Fruit fly (Drosophila melanogaster) whole organism, prepupa: ENCODE data around the gene CG11095.

Experiments used
- CG16779 ChIP-seq: fragments of 200-800 bp; sonication (Bioruptor generic); optimal IDR thresholded peaks from 3 replicates; lab custom pipeline; 2017; ENCODE audit warnings: missing biosample characterization, mild to moderate bottlenecking, missing genetic modification characterization
- CG6163 ChIP-seq: fragments of 200-800 bp; sonication (Bioruptor generic); IDR thresholded peaks from 3 replicates; pipeline ENCODE4 v1.3.6; 2022; ENCODE audit warnings: missing biosample characterization, missing genetic modification characterization
- CG6854 ChIP-seq: fragments of 200-800 bp; sonication (Bioruptor generic); optimal IDR thresholded peaks from 2 replicates; lab custom pipeline; 2017; ENCODE audit warnings: missing biosample characterization, mild to moderate bottlenecking, missing genetic modification characterization
- CG7368 ChIP-seq: fragments of 200-800 bp; sonication (Bioruptor generic); optimal IDR thresholded peaks from 3 replicates; lab custom pipeline; 2016; ENCODE audit warnings: missing biosample characterization, missing genetic modification characterization
- Gug ChIP-seq: fragments of 200-800 bp; sonication (Bioruptor generic); IDR thresholded peaks from 2 replicates; pipeline ENCODE4 v1.3.6; 2022; ENCODE audit warnings: missing biosample characterization, missing genetic modification characterization
- Hr38 ChIP-seq: sonication (Bioruptor generic); optimal IDR thresholded peaks from 2 replicates; lab custom pipeline; 2016; ENCODE audit warnings: missing biosample characterization, missing genetic modification characterization
- Lpt ChIP-seq: fragments of 200-800 bp; sonication (Bioruptor generic); optimal IDR thresholded peaks from 3 replicates; lab custom pipeline; 2016; ENCODE audit warnings: missing biosample characterization, missing genetic modification characterization
- Smox ChIP-seq: fragments of 200-800 bp; sonication (Bioruptor generic); optimal IDR thresholded peaks from 3 replicates; lab custom pipeline; 2016; ENCODE audit warnings: missing biosample characterization, missing genetic modification characterization
- Sox102F ChIP-seq: fragments of 200-800 bp; sonication (Bioruptor generic); optimal IDR thresholded peaks from 2 replicates; lab custom pipeline; 2016; ENCODE audit warnings: missing biosample characterization, mild to moderate bottlenecking, missing genetic modification characterization
- cyc ChIP-seq: fragments of 200-800 bp; sonication (Bioruptor generic); optimal IDR thresholded peaks from 3 replicates; lab custom pipeline; 2016; ENCODE audit warnings: missing biosample characterization, missing genetic modification characterization
- dac ChIP-seq: fragments of 200-800 bp; sonication (Bioruptor generic); optimal IDR thresholded peaks from 2 replicates; lab custom pipeline; 2017; ENCODE audit warnings: missing biosample characterization, mild to moderate bottlenecking, missing genetic modification characterization
- eg ChIP-seq: fragments of 200-800 bp; sonication (Bioruptor generic); IDR thresholded peaks from 3 replicates; pipeline ENCODE4 v1.3.6; 2022; ENCODE audit warnings: missing biosample characterization, missing genetic modification characterization
- spab ChIP-seq: fragments of 200-800 bp; sonication (Bioruptor generic); optimal IDR thresholded peaks from 2 replicates; lab custom pipeline; 2017; ENCODE audit warnings: missing biosample characterization, mild to moderate bottlenecking, missing genetic modification characterization, missing genetic modification reagents
- svp ChIP-seq: fragments of 200-800 bp; sonication (Bioruptor generic); peaks from one replicate; lab custom pipeline; 2016; ENCODE audit warnings: missing biosample characterization, missing genetic modification characterization

dm6 chrX:13844317-13844886, 32.9 kb downstream of the CG11095 start:
- no peak for TF ChIP-seq svp (GFP tag; lab: Kevin White, UChicago)
- TF ChIP-seq Sox102F (GFP tag; lab: Kevin White, UChicago) = no peak
- no peak for TF ChIP-seq eg (GFP tag; lab: Robert Waterston, UW)
- no peak for TF ChIP-seq Smox
- no peak for TF ChIP-seq Lpt (GFP tag; lab: Kevin White, UChicago)
- no peak for TF ChIP-seq CG16779
- TF ChIP-seq CG6854 = no peak
- TF ChIP-seq CG7368 = no peak
- no peak for TF ChIP-seq dac (GFP tag; lab: Kevin White, UChicago)
- TF ChIP-seq cyc (GFP tag; lab: Kevin White, UChicago) = peak; percentile 12
- TF ChIP-seq Hr38 = no peak
- no peak for TF ChIP-seq CG6163 (GFP tag; lab: Robert Waterston, UW)
- no peak for TF ChIP-seq Gug
- TF ChIP-seq spab (GFP tag; lab: Kevin White, UChicago) = no peak
